Worm (Caenorhabditis elegans): ENCODE measurements around the gene srz-10.

The srz-10 gene

DNA sequence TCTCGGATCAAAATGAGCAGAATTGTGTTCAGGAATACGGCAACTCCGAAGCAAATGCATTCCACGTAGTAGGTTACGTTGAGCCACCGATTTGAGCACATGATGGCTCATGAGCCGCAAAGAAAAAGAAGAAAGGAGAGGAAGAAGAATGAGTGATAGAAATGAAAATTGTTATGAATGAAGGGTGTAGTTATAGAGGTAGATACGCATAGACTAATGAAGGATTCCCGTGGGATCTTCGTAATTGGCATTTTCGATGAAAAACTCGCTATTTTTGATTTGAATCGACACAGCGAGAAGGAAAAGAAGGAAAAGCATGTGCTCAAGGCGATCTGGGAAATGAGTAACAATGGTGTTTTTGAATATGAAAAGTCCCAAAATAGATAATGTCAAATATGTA is 15.0 kb downstream of the srz-10 start, which contains the start of gene str-96:
TSS of gene str-96 (minus strand) at position 101 of the 400 bp plus-strand sequence.
- TF ChIP-seq lsy-2 (tag; optimal IDR thresholded peaks at IDR 0.05) (no peak), egl-27 (tag; optimal IDR thresholded peaks at IDR 0.05) (no peak), ceh-16 (tag; optimal IDR thresholded peaks at IDR 0.05) (no peak), nhr-11 (tag; optimal IDR thresholded peaks at IDR 0.05) (no peak), nhr-21 (tag; optimal IDR thresholded peaks at IDR 0.05) (no peak), unc-55 (GFP tag; optimal IDR thresholded peaks at IDR 0.05) (no peak), elt-3 (tag; optimal IDR thresholded peaks at IDR 0.05) (no peak), Y55F3AM.14 (GFP tag; optimal IDR thresholded peaks at IDR 0.05) (no peak), sma-9 (GFP tag; optimal IDR thresholded peaks at IDR 0.05) (no peak), sma-9 (tag; optimal IDR thresholded peaks at IDR 0.05) (no peak), C34F6.9 (tag; optimal IDR thresholded peaks at IDR 0.05) (no peak), ztf-11 (tag; optimal IDR thresholded peaks at IDR 0.05) (no peak), crh-2 (tag; optimal IDR thresholded peaks at IDR 0.05) (no peak), dmd-4 (tag; optimal IDR thresholded peaks at IDR 0.05) (no peak), mbf-1 (tag; optimal IDR thresholded peaks at IDR 0.05) (no peak), fos-1 (tag; optimal IDR thresholded peaks at IDR 0.05) (no peak), lin-11 (tag; optimal IDR thresholded peaks at IDR 0.05) (no peak), nhr-237 (tag; optimal IDR thresholded peaks at IDR 0.05) (no peak), alr-1 (tag; optimal IDR thresholded peaks at IDR 0.05) (no peak), sem-4 (tag; optimal IDR thresholded peaks at IDR 0.05) (no peak), unc-62 (GFP tag; optimal IDR thresholded peaks at IDR 0.05) (no peak)

DNA sequence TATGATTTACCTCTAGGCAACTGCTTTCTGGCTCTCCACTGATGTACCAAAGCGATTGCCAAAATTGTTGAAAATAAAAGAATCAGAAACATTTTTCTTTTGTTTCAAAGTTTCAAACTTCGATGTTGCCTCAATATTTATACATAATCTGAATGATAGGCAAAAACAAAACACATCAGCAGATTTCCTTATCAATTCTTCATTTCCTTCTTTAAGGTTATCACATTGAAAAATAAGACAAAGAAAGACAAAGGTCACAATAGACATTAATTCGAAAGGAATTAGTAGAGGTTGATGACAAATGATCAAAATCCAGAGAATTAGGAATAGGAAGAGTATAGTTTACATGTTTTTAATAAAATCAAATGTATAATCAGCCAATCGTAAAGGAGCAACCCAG is 17.9 kb downstream of the srz-10 start, which contains the start of gene cyp-34A2:
TSS of gene cyp-34A2 (minus strand) at position 101 of the 400 bp plus-strand sequence.
- TF ChIP-seq ceh-16 (tag; optimal IDR thresholded peaks at IDR 0.05) (no peak), unc-62 (GFP tag; optimal IDR thresholded peaks at IDR 0.05) (no peak), ZK546.5 (tag; optimal IDR thresholded peaks at IDR 0.05) (no peak), nhr-77 (tag; optimal IDR thresholded peaks at IDR 0.05) (no peak)

DNA sequence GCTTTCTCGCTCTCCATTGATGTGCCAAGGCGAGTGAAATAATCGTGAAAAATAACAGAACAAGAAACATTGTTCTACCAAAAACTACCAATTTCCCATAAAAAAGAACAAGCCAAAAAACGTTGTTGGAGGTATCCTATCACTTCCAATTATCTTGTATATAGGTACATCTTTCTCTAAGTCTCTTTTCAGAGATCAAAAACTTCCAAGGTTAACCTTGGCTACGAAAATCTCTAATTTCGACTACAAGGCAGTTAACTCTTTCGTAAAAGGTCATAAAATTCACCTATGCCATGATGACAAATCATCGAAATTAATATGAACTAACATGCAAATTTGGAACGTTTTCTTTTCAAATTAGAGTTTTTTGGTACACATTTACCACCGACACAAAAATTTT is 21.0 kb downstream of the srz-10 start, which contains the start of gene cyp-34A1:
TSS of gene cyp-34A1 (minus strand) at position 101 of the 400 bp plus-strand sequence.
- TF ChIP-seq nhr-237 (tag; optimal IDR thresholded peaks at IDR 0.05) (no peak), unc-62 (GFP tag; optimal IDR thresholded peaks at IDR 0.05) (no peak), nhr-77 (tag; optimal IDR thresholded peaks at IDR 0.05) (no peak), ceh-16 (tag; optimal IDR thresholded peaks at IDR 0.05) (no peak), ama-1 (optimal IDR thresholded peaks at IDR 0.05) (no peak), lin-13 (GFP tag; optimal IDR thresholded peaks at IDR 0.05) (no peak), zag-1 (tag; optimal IDR thresholded peaks at IDR 0.05) (no peak), aly-2 (tag; optimal IDR thresholded peaks at IDR 0.05) (no peak), nhr-129 (tag; optimal IDR thresholded peaks at IDR 0.05) (no peak), lsy-2 (tag; optimal IDR thresholded peaks at IDR 0.05) (no peak), nhr-12 (tag; optimal IDR thresholded peaks at IDR 0.05) (no peak), unc-55 (GFP tag; optimal IDR thresholded peaks at IDR 0.05) (no peak), Y55F3AM.14 (GFP tag; optimal IDR thresholded peaks at IDR 0.05) (no peak), sma-3 (GFP tag; optimal IDR thresholded peaks at IDR 0.05) (no peak), sma-9 (GFP tag; optimal IDR thresholded peaks at IDR 0.05) (no peak), sma-9 (tag; optimal IDR thresholded peaks at IDR 0.05) (no peak)

DNA sequence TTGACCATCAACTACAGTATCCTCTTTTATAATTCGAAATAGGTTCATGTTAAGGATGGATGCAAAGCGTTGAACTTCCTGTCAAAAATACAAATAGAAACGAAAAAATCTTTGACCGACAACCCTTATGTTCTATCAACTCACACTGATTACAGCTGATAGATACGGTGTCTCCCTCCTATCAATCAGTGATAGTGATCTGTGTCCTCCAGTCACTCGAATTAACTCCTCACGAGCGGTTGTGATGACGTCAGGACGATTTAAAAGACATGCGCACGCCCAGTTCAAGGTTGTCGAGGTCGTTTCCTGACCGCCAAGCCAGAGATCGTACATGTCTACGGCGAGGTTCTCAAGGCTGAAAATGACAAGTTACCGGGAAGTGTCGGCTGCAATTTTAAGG is 22.9 kb downstream of the srz-10 start:
- TF ChIP-seq unc-62 (GFP tag; optimal IDR thresholded peaks at IDR 0.05) (no peak), sma-9 (GFP tag; optimal IDR thresholded peaks at IDR 0.05) (peak; percentile 51), sma-9 (tag; optimal IDR thresholded peaks at IDR 0.05) (no peak)

DNA sequence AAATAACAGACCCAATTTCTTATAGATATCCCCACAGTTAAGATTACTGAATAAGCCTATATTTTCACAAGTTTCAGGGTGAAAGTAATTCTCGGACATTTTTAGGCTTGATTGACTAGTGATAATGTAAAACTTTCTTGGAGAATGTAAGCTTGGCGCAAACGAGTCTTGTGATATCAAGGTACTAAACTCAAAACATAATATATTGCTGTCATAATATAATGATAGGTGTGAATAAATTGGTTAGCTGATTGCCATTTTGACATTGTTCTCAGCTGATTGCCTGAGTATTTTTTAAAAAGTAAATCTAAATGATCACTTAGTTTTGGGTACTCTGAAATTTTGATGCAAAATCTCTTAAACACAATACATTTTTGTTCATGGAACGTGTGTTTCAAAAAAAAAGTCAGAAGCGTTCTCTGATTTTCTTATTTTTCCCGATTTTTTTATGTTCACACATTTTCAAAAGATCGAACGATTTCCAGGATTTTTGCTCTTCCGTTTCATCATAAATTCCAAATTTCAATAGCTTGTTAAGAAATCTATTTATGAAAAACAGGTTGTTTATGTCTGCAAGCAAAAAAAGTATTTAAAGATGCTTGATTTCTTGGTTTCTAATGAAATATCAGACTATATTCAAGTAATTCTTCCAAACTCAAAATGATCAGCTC is 27.5 kb downstream of the srz-10 start, which contains the start of the genes srw-19 and srx-51:
TSS of gene srw-19 (minus strand) at position 101 of the 671 bp plus-strand sequence.
TSS of gene srx-51 (plus strand) at position 621 of the 671 bp plus-strand sequence.
- TF ChIP-seq blmp-1 (tag; optimal IDR thresholded peaks at IDR 0.05; ENCODE audit: insufficient read depth): no peak
- no peak for TF ChIP-seq mdl-1 (tag; optimal IDR thresholded peaks at IDR 0.05)
- no peak for TF ChIP-seq snpc-4 (tag; optimal IDR thresholded peaks at IDR 0.05)
- no peak for TF ChIP-seq unc-55 (GFP tag; optimal IDR thresholded peaks at IDR 0.05)
